Fruit fly (Drosophila melanogaster) whole organism, embryonic: Measurements from ENCODE around the gene His3.3A.

Experiments used
- BEAF-32 ChIP-seq: fragments of 200-800 bp; sonication (Bioruptor generic); optimal IDR thresholded peaks from 3 replicates; lab custom pipeline; 2017; ENCODE audit warnings: missing biosample characterization, missing genetic modification characterization, mild to moderate bottlenecking, moderate library complexity, missing genetic modification reagents
- CG11398 ChIP-seq: fragments of 200-800 bp; sonication (Bioruptor generic); optimal IDR thresholded peaks from 2 replicates; lab custom pipeline; 2016; ENCODE audit warnings: missing biosample characterization, missing genetic modification characterization
- CG11456 ChIP-seq: fragments of 200-800 bp; sonication (Bioruptor generic); IDR thresholded peaks from 3 replicates; pipeline ENCODE4 v1.3.6; 2022; ENCODE audit warnings: missing biosample characterization, missing genetic modification characterization
- CG12769 ChIP-seq: fragments of 200-800 bp; sonication (Bioruptor generic); optimal IDR thresholded peaks from 2 replicates; lab custom pipeline; 2019; ENCODE audit warnings: missing biosample characterization, mild to moderate bottlenecking, missing genetic modification characterization, moderate library complexity
- CG13123 ChIP-seq: fragments of 200-800 bp; sonication (Bioruptor generic); optimal IDR thresholded peaks from 2 replicates; lab custom pipeline; 2016; ENCODE audit warnings: missing biosample characterization, missing genetic modification characterization
- CG13424 ChIP-seq: fragments of 200-800 bp; sonication (Bioruptor generic); optimal IDR thresholded peaks from 2 replicates; lab custom pipeline; 2019; ENCODE audit warnings: missing biosample characterization, mild to moderate bottlenecking, missing genetic modification characterization, moderate library complexity
- CG14050 ChIP-seq: fragments of 200-800 bp; sonication (Bioruptor generic); IDR thresholded peaks from 3 replicates; pipeline ENCODE4 v1.3.6; 2022; ENCODE audit warnings: missing biosample characterization, missing genetic modification characterization
- CG15011 ChIP-seq: fragments of 200-800 bp; sonication (Bioruptor generic); optimal IDR thresholded peaks from 3 replicates; lab custom pipeline; 2018; ENCODE audit warnings: missing biosample characterization, mild to moderate bottlenecking, missing genetic modification characterization
- CG34376 ChIP-seq: fragments of 200-800 bp; sonication (Bioruptor generic); optimal IDR thresholded peaks from 2 replicates; lab custom pipeline; 2018; ENCODE audit warnings: missing biosample characterization, mild to moderate bottlenecking, missing genetic modification characterization
- CG4360 ChIP-seq: fragments of 200-800 bp; sonication (Bioruptor generic); IDR thresholded peaks from 2 replicates; pipeline ENCODE4 v1.3.6; 2022; ENCODE audit warnings: missing biosample characterization, missing genetic modification characterization
- CG5245 ChIP-seq: fragments of 200-800 bp; sonication (Bioruptor generic); optimal IDR thresholded peaks from 3 replicates; lab custom pipeline; 2016; ENCODE audit warnings: missing biosample characterization, missing genetic modification characterization
- CG6272 ChIP-seq: fragments of 200-800 bp; sonication (Bioruptor generic); IDR thresholded peaks from 2 replicates; pipeline ENCODE4 v1.3.6; 2022; ENCODE audit warnings: missing biosample characterization, missing genetic modification characterization
- CG6854 ChIP-seq: fragments of 200-800 bp; sonication (Bioruptor generic); optimal IDR thresholded peaks from 3 replicates; lab custom pipeline; 2017; ENCODE audit warnings: missing biosample characterization, mild to moderate bottlenecking, missing genetic modification characterization
- CG8290 ChIP-seq, 3 experiments: fragments of 200-800 bp; sonication (Bioruptor generic); optimal IDR thresholded peaks; 2 replicates each; lab custom pipeline; 2016 to 2019; ENCODE audit warnings: missing biosample characterization in 3 of 3, missing genetic modification characterization in 3 of 3, mild to moderate bottlenecking in 2 of 3, moderate library complexity in 1 of 3
- CG8388 ChIP-seq: fragments of 200-800 bp; sonication (Bioruptor generic); optimal IDR thresholded peaks from 2 replicates; lab custom pipeline; 2019; ENCODE audit warnings: missing biosample characterization, mild to moderate bottlenecking, missing genetic modification characterization, moderate library complexity
- CG8944 ChIP-seq: fragments of 200-800 bp; sonication (Bioruptor generic); optimal IDR thresholded peaks from 3 replicates; lab custom pipeline; 2016; ENCODE audit warnings: missing biosample characterization, missing genetic modification characterization
- CoRest ChIP-seq: fragments of 200-800 bp; sonication (Bioruptor generic); optimal IDR thresholded peaks from 3 replicates; lab custom pipeline; 2018; ENCODE audit warnings: missing biosample characterization, mild to moderate bottlenecking, missing genetic modification characterization, moderate library complexity
- Doc2 ChIP-seq: fragments of 200-800 bp; sonication (Bioruptor generic); IDR thresholded peaks from 2 replicates; pipeline ENCODE4 v1.3.6; 2022; ENCODE audit warnings: missing biosample characterization, missing genetic modification characterization
- Dp ChIP-seq: fragments of 200-800 bp; sonication (Bioruptor generic); optimal IDR thresholded peaks from 2 replicates; lab custom pipeline; 2018; ENCODE audit warnings: missing biosample characterization, mild to moderate bottlenecking, missing genetic modification characterization, moderate library complexity
- Fer3 ChIP-seq: fragments of 200-800 bp; sonication (Bioruptor generic); optimal IDR thresholded peaks from 2 replicates; lab custom pipeline; 2018; ENCODE audit warnings: missing biosample characterization, mild to moderate bottlenecking, missing genetic modification characterization, moderate library complexity
- Gug ChIP-seq: fragments of 200-800 bp; sonication (Bioruptor generic); IDR thresholded peaks from 4 replicates; pipeline ENCODE4 v1.3.6; 2022; ENCODE audit warnings: missing biosample characterization, missing genetic modification characterization
- HmgZ ChIP-seq: fragments of 200-800 bp; sonication (Bioruptor generic); optimal IDR thresholded peaks from 2 replicates; lab custom pipeline; 2018; ENCODE audit warnings: missing biosample characterization, mild to moderate bottlenecking, missing genetic modification characterization
- Lhr ChIP-seq: fragments of 200-800 bp; sonication (Bioruptor generic); optimal IDR thresholded peaks from 3 replicates; lab custom pipeline; 2017; ENCODE audit warnings: mild to moderate bottlenecking, missing biosample characterization, missing genetic modification reagents, missing genetic modification characterization
- Lpt ChIP-seq: fragments of >200 bp; optimal IDR thresholded peaks from 2 replicates; lab custom pipeline; 2018; ENCODE audit warnings: missing biosample characterization, missing genetic modification characterization
- MBD-R2 ChIP-seq: fragments of 200-800 bp; sonication (Bioruptor generic); IDR thresholded peaks from 2 replicates; pipeline ENCODE4 v1.3.6; 2022; ENCODE audit warnings: missing biosample characterization, missing genetic modification characterization
- Mes4 ChIP-seq: fragments of 200-800 bp; sonication (Bioruptor generic); optimal IDR thresholded peaks from 2 replicates; lab custom pipeline; 2016; ENCODE audit warnings: missing biosample characterization, missing genetic modification characterization
- Rfx ChIP-seq: fragments of 200-800 bp; sonication (Bioruptor generic); IDR thresholded peaks from 2 replicates; pipeline ENCODE4 v1.3.6; 2022; ENCODE audit warnings: missing biosample characterization, missing genetic modification characterization
- Sin3A ChIP-seq: fragments of >200 bp; optimal IDR thresholded peaks from 2 replicates; lab custom pipeline; 2018
- Trl ChIP-seq, 3 experiments: fragments of >200 bp in 2 of 3; fragments of 200-800 bp in 1 of 3; sonication (Bioruptor generic) in 1 of 3; optimal IDR thresholded peaks; 2 replicates in 1 of 3; 3 replicates in 2 of 3; lab custom pipeline; 2016 to 2017; ENCODE audit warnings: missing biosample characterization in 1 of 3, missing genetic modification characterization in 1 of 3
- Xrp1 ChIP-seq: fragments of 200-800 bp; sonication (Bioruptor generic); IDR thresholded peaks from 2 replicates; pipeline ENCODE4 v1.3.6; 2022; ENCODE audit warnings: missing biosample characterization, missing genetic modification characterization
- bcd ChIP-seq: fragments of 200-800 bp; sonication (Bioruptor generic); optimal IDR thresholded peaks from 2 replicates; lab custom pipeline; 2017; ENCODE audit warnings: missing biosample characterization, mild to moderate bottlenecking, missing genetic modification characterization
- bowl ChIP-seq: fragments of 200-800 bp; sonication (Bioruptor generic); IDR thresholded peaks from 2 replicates; pipeline ENCODE4 v1.3.6; 2022; ENCODE audit warnings: missing biosample characterization, missing genetic modification characterization
- crp ChIP-seq, 2 experiments: fragments of 200-800 bp; sonication (Bioruptor generic); optimal IDR thresholded peaks; 2 replicates in 1 of 2; 3 replicates in 1 of 2; lab custom pipeline; 2017; ENCODE audit warnings: missing biosample characterization in 2 of 2, missing genetic modification characterization in 2 of 2, mild to moderate bottlenecking in 1 of 2, moderate library complexity in 1 of 2
- dmrt11E ChIP-seq: fragments of 200-800 bp; sonication (Bioruptor generic); optimal IDR thresholded peaks from 3 replicates; lab custom pipeline; 2018; ENCODE audit warnings: missing biosample characterization, mild to moderate bottlenecking, missing genetic modification characterization, moderate library complexity
- dysf ChIP-seq: fragments of 200-800 bp; sonication (Bioruptor generic); IDR thresholded peaks from 3 replicates; pipeline ENCODE4 v1.3.6; 2022; ENCODE audit warnings: missing biosample characterization, missing genetic modification characterization
- gro ChIP-seq: fragments of 200-800 bp; sonication (Bioruptor generic); optimal IDR thresholded peaks from 2 replicates; lab custom pipeline; 2016; ENCODE audit warnings: missing biosample characterization, missing genetic modification characterization
- hkb ChIP-seq, 2 experiments: fragments of 200-800 bp in 1 of 2; fragments of >200 bp in 1 of 2; sonication (Bioruptor generic) in 1 of 2; IDR thresholded peaks in 1 of 2; optimal IDR thresholded peaks in 1 of 2; 2 replicates each; pipeline versions ENCODE4 v1.3.6 to Lab custom; 2017 to 2022; ENCODE audit warnings: missing biosample characterization in 1 of 2, missing genetic modification characterization in 1 of 2
- lab ChIP-seq: fragments of 200-800 bp; sonication (Bioruptor generic); optimal IDR thresholded peaks from 3 replicates; lab custom pipeline; 2017; ENCODE audit warnings: missing biosample characterization, missing genetic modification characterization, mild to moderate bottlenecking, moderate library complexity, missing genetic modification reagents
- mld ChIP-seq: fragments of 200-800 bp; sonication (Bioruptor generic); IDR thresholded peaks from 3 replicates; pipeline ENCODE4 v1.3.6; 2022; ENCODE audit warnings: missing biosample characterization, missing genetic modification characterization; ENCODE audit not compliant: partially characterized antibody
- pan ChIP-seq, 4 experiments: fragments of >200 bp in 3 of 4; fragments of 200-800 bp in 1 of 4; sonication (Bioruptor generic) in 1 of 4; optimal IDR thresholded peaks in 3 of 4; IDR thresholded peaks in 1 of 4; 2 replicates each; pipeline versions ENCODE4 v1.3.6 to Lab custom; 2017 to 2022; ENCODE audit warnings: missing biosample characterization in 2 of 4, missing genetic modification characterization in 2 of 4, mixed read lengths in 1 of 4
- repo ChIP-seq: fragments of 200-800 bp; sonication (Bioruptor generic); optimal IDR thresholded peaks from 2 replicates; lab custom pipeline; 2016; ENCODE audit warnings: missing biosample characterization, missing genetic modification characterization
- row ChIP-seq: fragments of 200-800 bp; sonication (Bioruptor generic); IDR thresholded peaks from 3 replicates; pipeline ENCODE4 v1.3.6; 2022; ENCODE audit warnings: missing biosample characterization, missing genetic modification characterization
- salm ChIP-seq: fragments of 200-800 bp; sonication (Bioruptor generic); optimal IDR thresholded peaks from 2 replicates; lab custom pipeline; 2018; ENCODE audit warnings: missing biosample characterization, mild to moderate bottlenecking, missing genetic modification characterization
- sens-2 ChIP-seq: fragments of 200-800 bp; sonication (Bioruptor generic); IDR thresholded peaks from 2 replicates; pipeline ENCODE4 v1.3.6; 2022; ENCODE audit warnings: missing biosample characterization, missing genetic modification characterization
- slbo ChIP-seq: fragments of 200-800 bp; sonication (Bioruptor generic); IDR thresholded peaks from 2 replicates; pipeline ENCODE4 v1.3.6; 2022; ENCODE audit warnings: missing biosample characterization, missing genetic modification characterization
- tin ChIP-seq: fragments of 200-800 bp; sonication (Bioruptor generic); optimal IDR thresholded peaks from 3 replicates; lab custom pipeline; 2016; ENCODE audit warnings: missing biosample characterization, missing genetic modification characterization
- unpg ChIP-seq: fragments of 200-800 bp; sonication (Bioruptor generic); optimal IDR thresholded peaks from 3 replicates; lab custom pipeline; 2018; ENCODE audit warnings: missing biosample characterization, mild to moderate bottlenecking, missing genetic modification characterization, moderate library complexity
- wek ChIP-seq: fragments of 200-800 bp; sonication (Bioruptor generic); optimal IDR thresholded peaks from 3 replicates; lab custom pipeline; 2018; ENCODE audit warnings: missing biosample characterization, mild to moderate bottlenecking, missing genetic modification characterization, moderate library complexity

Gene His3.3A

dm6 chr2L:5092992-5093695 lies 38.3 kb downstream of the His3.3A start, which contains the start of gene Pgant5 (continued):
- TF ChIP-seq HmgZ: peak; percentile 10
- TF ChIP-seq pan (optimal IDR thresholded peaks at IDR 0.05; lab: Kevin White, UChicago): no peak
- TF ChIP-seq pan (GFP tag; optimal IDR thresholded peaks at IDR 0.05 in 1 of 2, IDR thresholded peaks at IDR 0.05 in 1 of 2): no peak
- peak; percentile 3 for TF ChIP-seq unpg (GFP tag; lab: Kevin White, UChicago)
- no peak for TF ChIP-seq CG8290 (GFP tag; optimal IDR thresholded peaks at IDR 0.05; lab: Kevin White, UChicago)
- peak in 1 of 2 experiments; percentile 35 for TF ChIP-seq CG8290 (tag; optimal IDR thresholded peaks at IDR 0.05; lab: Kevin White, UChicago)
- no peak for TF ChIP-seq dysf (GFP tag; lab: Robert Waterston, UW)
- TF ChIP-seq CG4360 (GFP tag; lab: Robert Waterston, UW): peak; percentile 45
- TF ChIP-seq CG13424 (tag; lab: Kevin White, UChicago): no peak
- TF ChIP-seq CG34376 (GFP tag; lab: Kevin White, UChicago): peak; percentile 72
- TF ChIP-seq gro: peak; percentile 37
- TF ChIP-seq Doc2 (GFP tag; lab: Robert Waterston, UW): no peak
- no peak for TF ChIP-seq Sin3A
- TF ChIP-seq CG15011 (GFP tag; lab: Kevin White, UChicago): no peak
- peak; percentile 20; the same call in 1 of the 2 replicates for TF ChIP-seq Rfx (GFP tag; lab: Robert Waterston, UW)
- TF ChIP-seq BEAF-32 (GFP tag; lab: Kevin White, UChicago): no peak
- TF ChIP-seq CG8944 (GFP tag; lab: Kevin White, UChicago): no peak
- peak; percentile 36; the same call in 2 of the 3 replicates for TF ChIP-seq row (GFP tag; lab: Robert Waterston, UW)
- peak; percentile 47 for TF ChIP-seq Lhr (GFP tag; lab: Kevin White, UChicago)
- no peak for TF ChIP-seq CG6854 (GFP tag; lab: Kevin White, UChicago)
- TF ChIP-seq tin (GFP tag; lab: Kevin White, UChicago): no peak
- TF ChIP-seq hkb (optimal IDR thresholded peaks at IDR 0.05; lab: Kevin White, UChicago): peak; percentile 98
- TF ChIP-seq hkb (GFP tag; IDR thresholded peaks at IDR 0.05; lab: Robert Waterston, UW): no peak
- peak; percentile 41 for TF ChIP-seq lab (GFP tag; lab: Kevin White, UChicago)
- no peak for TF ChIP-seq crp (GFP tag; optimal IDR thresholded peaks at IDR 0.05; lab: Kevin White, UChicago)
- TF ChIP-seq repo (GFP tag; lab: Kevin White, UChicago): no peak
- TF ChIP-seq Dp (GFP tag; lab: Kevin White, UChicago): no peak
- no peak for TF ChIP-seq Gug
- TF ChIP-seq dmrt11E (tag; lab: Kevin White, UChicago): no peak
- no peak for TF ChIP-seq Fer3 (tag; lab: Kevin White, UChicago)
- TF ChIP-seq CG11456 (GFP tag; lab: Robert Waterston, UW): no peak
- TF ChIP-seq CG14050: no peak
- TF ChIP-seq Trl (optimal IDR thresholded peaks at IDR 0.05; lab: Kevin White, UChicago): peak; percentile 31 to 69
- peak; percentile 15 for TF ChIP-seq Trl (GFP tag; optimal IDR thresholded peaks at IDR 0.05; lab: Kevin White, UChicago)
- no peak for TF ChIP-seq CG5245 (GFP tag; lab: Kevin White, UChicago)
- TF ChIP-seq CG12769: peak; percentile 33
- TF ChIP-seq CG6272 (GFP tag; lab: Robert Waterston, UW): no peak
- peak; percentile 22 for TF ChIP-seq CG11398 (GFP tag; lab: Kevin White, UChicago)
- peak; percentile 24; the same call in 1 of the 2 replicates for TF ChIP-seq MBD-R2 (GFP tag; lab: Robert Waterston, UW)
- no peak for TF ChIP-seq salm (tag; lab: Kevin White, UChicago)
- TF ChIP-seq CG13123 (GFP tag; lab: Kevin White, UChicago): no peak
- TF ChIP-seq slbo (GFP tag; lab: Robert Waterston, UW): no peak
- TF ChIP-seq Lpt (GFP tag; lab: Kevin White, UChicago): no peak
- no peak for TF ChIP-seq CG8388 (GFP tag; lab: Kevin White, UChicago)
- no peak for TF ChIP-seq Mes4 (GFP tag; lab: Kevin White, UChicago)
- TF ChIP-seq bcd (GFP tag; lab: Kevin White, UChicago): no peak
- no peak for TF ChIP-seq mld (GFP tag; lab: Robert Waterston, UW)
- TF ChIP-seq bowl (GFP tag; lab: Robert Waterston, UW): no peak
- no peak for TF ChIP-seq Xrp1
- TF ChIP-seq wek: peak; percentile 25
- no peak for TF ChIP-seq CoRest (tag; lab: Kevin White, UChicago)
- TF ChIP-seq sens-2 (GFP tag; lab: Robert Waterston, UW): no peak
